Fruit fly (Drosophila melanogaster): Measurements from ENCODE around the gene CG10663.

The CG10663 gene

DNA sequence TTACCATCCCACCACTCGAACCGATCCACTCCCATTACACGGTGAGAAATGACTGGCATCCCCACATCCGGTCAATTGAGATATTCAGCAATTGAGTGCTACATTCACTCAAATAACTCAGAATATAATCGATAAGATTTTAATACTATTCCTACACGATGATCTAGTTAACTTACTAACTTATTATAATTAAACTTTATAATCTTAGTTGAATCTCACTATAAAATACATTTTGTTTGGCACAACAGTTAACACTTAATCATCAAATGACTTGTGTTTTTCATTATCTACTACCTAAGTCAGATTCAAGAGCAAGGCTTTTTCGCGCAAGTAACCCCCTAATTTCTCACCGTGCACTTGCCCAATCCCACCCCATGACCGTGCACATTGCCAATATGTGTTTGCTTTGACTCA lies 10.5 kb upstream of the CG10663 start:
- TF ChIP-seq Sox14 (GFP tag; optimal IDR thresholded peaks at IDR 0.05) (peak; percentile 91), Ets21C (GFP tag; optimal IDR thresholded peaks at IDR 0.05) (peak; percentile 83), CG3919 (GFP tag; optimal IDR thresholded peaks at IDR 0.05) (peak; percentile 89), Eip75B (GFP tag; optimal IDR thresholded peaks at IDR 0.05) (peak; percentile 88), Gug (GFP tag; IDR thresholded peaks at IDR 0.05) (peak; percentile 29), salr (GFP tag; optimal IDR thresholded peaks at IDR 0.05) (peak; percentile 20 to 90), CG1621 (tag; optimal IDR thresholded peaks at IDR 0.05) (peak; percentile 60), CG8319 (GFP tag; optimal IDR thresholded peaks at IDR 0.05) (peak; percentile 68), CG11294 (GFP tag; IDR thresholded peaks at IDR 0.05) (peak; percentile 59), CG6276 (GFP tag; optimal IDR thresholded peaks at IDR 0.05) (peak; percentile 92), CG34406 (GFP tag; optimal IDR thresholded peaks at IDR 0.05) (peak; percentile 84), eg (GFP tag; IDR thresholded peaks at IDR 0.05) (peak; percentile 74), CG11762 (GFP tag; optimal IDR thresholded peaks at IDR 0.05; ENCODE audit: insufficient read depth) (peak; percentile 83), svp (GFP tag) (peak; percentile 97), Smox (GFP tag; optimal IDR thresholded peaks at IDR 0.05) (peak; percentile 92), lz (GFP tag; optimal IDR thresholded peaks at IDR 0.05) (peak; percentile 91), Hr39 (GFP tag; optimal IDR thresholded peaks at IDR 0.05) (peak; percentile 84), esn (GFP tag; optimal IDR thresholded peaks at IDR 0.05) (peak; percentile 95), Lpt (GFP tag; optimal IDR thresholded peaks at IDR 0.05) (peak; percentile 86), CG8632 (GFP tag; optimal IDR thresholded peaks at IDR 0.05) (peak; percentile 81), CG10669 (GFP tag; optimal IDR thresholded peaks at IDR 0.05) (peak; percentile 81), dac (GFP tag; optimal IDR thresholded peaks at IDR 0.05) (peak; percentile 84), fd59A (GFP tag; optimal IDR thresholded peaks at IDR 0.05) (peak; percentile 87), CG32006 (GFP tag; optimal IDR thresholded peaks at IDR 0.05) (peak; percentile 95), Eip93F (GFP tag; optimal IDR thresholded peaks at IDR 0.05) (peak; percentile 74), net (GFP tag; optimal IDR thresholded peaks at IDR 0.05) (peak; percentile 89), CG9139 (GFP tag; optimal IDR thresholded peaks at IDR 0.05) (peak; percentile 78), acj6 (GFP tag; optimal IDR thresholded peaks at IDR 0.05) (peak; percentile 90), Ets96B (tag; optimal IDR thresholded peaks at IDR 0.05) (peak; percentile 80), Sox15 (GFP tag; optimal IDR thresholded peaks at IDR 0.05) (peak; percentile 78), CG3032 (tag; optimal IDR thresholded peaks at IDR 0.05) (peak; percentile 86), vri (GFP tag; optimal IDR thresholded peaks at IDR 0.05) (peak; percentile 84), Sox102F (GFP tag; optimal IDR thresholded peaks at IDR 0.05) (peak; percentile 91), CG6792 (GFP tag; optimal IDR thresholded peaks at IDR 0.05) (peak; percentile 86), CG6163 (GFP tag; IDR thresholded peaks at IDR 0.05) (peak; percentile 56; the same call in 1 of the 3 replicates), fkh (GFP tag; optimal IDR thresholded peaks at IDR 0.05) (no peak), topi (GFP tag; optimal IDR thresholded peaks at IDR 0.05) (peak; percentile 91), CG6854 (GFP tag; optimal IDR thresholded peaks at IDR 0.05) (peak; percentile 81), CG16779 (tag; optimal IDR thresholded peaks at IDR 0.05) (peak; percentile 72), CG6808 (GFP tag; optimal IDR thresholded peaks at IDR 0.05) (peak; percentile 92), CG4318 (GFP tag; optimal IDR thresholded peaks at IDR 0.05) (peak; percentile 87), CG11902 (GFP tag; optimal IDR thresholded peaks at IDR 0.05) (peak; percentile 78), dsx (GFP tag; optimal IDR thresholded peaks at IDR 0.05; ENCODE audit: poor library complexity, severe bottlenecking) (peak; percentile 80), CG10631 (GFP tag; optimal IDR thresholded peaks at IDR 0.05) (peak; percentile 82), Eip78C (GFP tag) (peak; percentile 98), cyc (GFP tag; optimal IDR thresholded peaks at IDR 0.05) (peak; percentile 88), ss (GFP tag; optimal IDR thresholded peaks at IDR 0.05) (peak; percentile 84 to 87), achi (GFP tag; optimal IDR thresholded peaks at IDR 0.05) (peak; percentile 88), spab (GFP tag; optimal IDR thresholded peaks at IDR 0.05) (peak; percentile 83), OdsH (GFP tag; optimal IDR thresholded peaks at IDR 0.05) (peak; percentile 87), Hr38 (GFP tag; optimal IDR thresholded peaks at IDR 0.05) (no peak), CG31627 (GFP tag; optimal IDR thresholded peaks at IDR 0.05) (peak; percentile 90)
